Worm (Caenorhabditis elegans) whole organism, L4 larva: Measurements from ENCODE around the gene pkc-1.

Experiments used
- F37D6.2 ChIP-seq: sonication (generic microtip); optimal IDR thresholded peaks from 2 replicates; lab custom pipeline; 2016; ENCODE audit warnings: mild to moderate bottlenecking, missing genetic modification characterization, missing compliant biosample characterization
- R02D3.7 ChIP-seq: fragments of 150-350 bp; sonication (generic microtip); optimal IDR thresholded peaks from 3 replicates; lab custom pipeline; 2014; ENCODE audit warnings: missing biosample characterization, missing genetic modification characterization
- T20F7.1 ChIP-seq: fragments of 200-800 bp; sonication (Bioruptor generic); optimal IDR thresholded peaks from 2 replicates; lab custom pipeline; 2018; ENCODE audit warnings: mild to moderate bottlenecking, missing genetic modification characterization, missing compliant biosample characterization
- T26A8.4 ChIP-seq: fragments of 200-800 bp; sonication (Bioruptor generic); IDR thresholded peaks from 2 replicates; pipeline ENCODE4 v1.3.6; 2022; ENCODE audit warnings: missing genetic modification characterization, missing compliant biosample characterization
- Y48G9A.11 ChIP-seq: fragments of 200-800 bp; sonication (Bioruptor generic); IDR thresholded peaks from 2 replicates; pipeline ENCODE4 v1.3.6; 2022; ENCODE audit warnings: missing genetic modification reagents, missing genetic modification characterization, missing compliant biosample characterization
- Y75B8A.6 ChIP-seq: fragments of 200-800 bp; sonication (Bioruptor generic); IDR thresholded peaks from 2 replicates; pipeline ENCODE4 v1.3.6; 2022; ENCODE audit warnings: missing genetic modification reagents, missing genetic modification characterization, missing compliant biosample characterization
- ama-1 ChIP-seq: fragments of 150-350 bp; optimal IDR thresholded peaks from 2 replicates; lab custom pipeline; 2014; ENCODE audit warnings: inconsistent platforms, mixed read lengths
- arid-1 ChIP-seq: fragments of 200-800 bp; sonication (Bioruptor generic); conservative IDR thresholded peaks from 2 replicates; pipeline ENCODE4 v1.3.6; 2022; ENCODE audit warnings: missing genetic modification reagents, missing genetic modification characterization, missing compliant biosample characterization
- ceh-20 ChIP-seq: fragments of 200-800 bp; sonication (Bioruptor generic); IDR thresholded peaks from 2 replicates; pipeline ENCODE4 v1.3.6; 2022; ENCODE audit warnings: missing genetic modification reagents, missing genetic modification characterization, missing compliant biosample characterization
- ceh-32 ChIP-seq: sonication (generic microtip); optimal IDR thresholded peaks from 2 replicates; lab custom pipeline; 2016; ENCODE audit warnings: mild to moderate bottlenecking, missing genetic modification characterization, missing compliant biosample characterization; ENCODE audit not compliant: poor library complexity
- ceh-62 ChIP-seq: sonication (generic microtip); optimal IDR thresholded peaks from 2 replicates; lab custom pipeline; 2017; ENCODE audit warnings: missing biosample characterization, missing genetic modification characterization
- ces-1 ChIP-seq: fragments of 150-350 bp; sonication (generic microtip); optimal IDR thresholded peaks from 4 replicates; lab custom pipeline; 2014; ENCODE audit warnings: missing biosample characterization, missing genetic modification reagents, missing genetic modification characterization
- daf-8 ChIP-seq: fragments of 200-800 bp; sonication (Bioruptor generic); IDR thresholded peaks from 2 replicates; pipeline ENCODE4 v1.3.6; 2022; ENCODE audit warnings: missing genetic modification characterization, missing compliant biosample characterization
- dmd-6 ChIP-seq: fragments of 200-800 bp; sonication (Bioruptor generic); IDR thresholded peaks from 2 replicates; pipeline ENCODE4 v1.3.6; 2022; ENCODE audit warnings: missing genetic modification reagents, missing genetic modification characterization, missing compliant biosample characterization
- dpl-1 ChIP-seq: fragments of 150-350 bp; optimal IDR thresholded peaks from 2 replicates; lab custom pipeline; 2014; ENCODE audit warnings: missing biosample characterization, missing genetic modification reagents, missing genetic modification characterization
- egl-43 ChIP-seq: fragments of 200-800 bp; sonication (Bioruptor generic); IDR thresholded peaks from 2 replicates; pipeline ENCODE4 v1.3.6; 2022; ENCODE audit warnings: missing genetic modification reagents, missing genetic modification characterization, missing compliant biosample characterization
- fkh-10 ChIP-seq: fragments of 150-350 bp; optimal IDR thresholded peaks from 2 replicates; lab custom pipeline; 2014; ENCODE audit warnings: missing biosample characterization, missing genetic modification reagents, missing genetic modification characterization
- fos-1 ChIP-seq: fragments of 150-350 bp; optimal IDR thresholded peaks from 2 replicates; lab custom pipeline; 2014; ENCODE audit warnings: missing biosample characterization, missing genetic modification characterization
- gei-8 ChIP-seq: fragments of 200-800 bp; sonication (Bioruptor generic); optimal IDR thresholded peaks from 2 replicates; lab custom pipeline; 2018; ENCODE audit warnings: mild to moderate bottlenecking, missing genetic modification characterization, missing compliant biosample characterization
- hlh-11 ChIP-seq: fragments of 200-800 bp; sonication (Bioruptor generic); optimal IDR thresholded peaks from 2 replicates; lab custom pipeline; 2018; ENCODE audit warnings: mild to moderate bottlenecking, missing genetic modification characterization, missing compliant biosample characterization
- hlh-30 ChIP-seq: sonication (generic microtip); optimal IDR thresholded peaks from 2 replicates; lab custom pipeline; 2017; ENCODE audit warnings: antibody characterized with exemption, mild to moderate bottlenecking, missing genetic modification characterization, missing compliant biosample characterization; ENCODE audit not compliant: insufficient read depth
- jun-1 ChIP-seq: fragments of 150-350 bp; optimal IDR thresholded peaks from 2 replicates; lab custom pipeline; 2014; ENCODE audit warnings: missing biosample characterization, missing genetic modification reagents, missing genetic modification characterization
- lin-15B ChIP-seq: fragments of 150-350 bp; sonication (generic microtip); optimal IDR thresholded peaks from 3 replicates; lab custom pipeline; 2014; ENCODE audit warnings: missing biosample characterization, missing genetic modification characterization
- lin-38 ChIP-seq: fragments of 200-800 bp; sonication (Bioruptor generic); IDR thresholded peaks from 2 replicates; pipeline ENCODE4 v1.3.6; 2022; ENCODE audit warnings: missing genetic modification reagents, missing genetic modification characterization, missing compliant biosample characterization
- madf-5 ChIP-seq, 2 experiments: fragments of 200-800 bp; sonication (Bioruptor generic); IDR thresholded peaks; 2 replicates each; pipeline ENCODE4 v1.3.6; 2022; ENCODE audit warnings: missing compliant biosample characterization in 2 of 2, missing genetic modification characterization in 2 of 2
- mdl-1 ChIP-seq, 2 experiments: fragments of 150-350 bp in 1 of 2; sonication (generic microtip) in 1 of 2; optimal IDR thresholded peaks; 2 replicates each; lab custom pipeline; 2014 to 2017; ENCODE audit warnings: missing biosample characterization in 2 of 2, missing genetic modification characterization in 2 of 2
- mdt-29 ChIP-seq: fragments of 200-800 bp; sonication (Bioruptor generic); IDR thresholded peaks from 2 replicates; pipeline ENCODE4 v1.3.6; 2022; ENCODE audit warnings: missing genetic modification reagents, missing genetic modification characterization, missing compliant biosample characterization
- mep-1 ChIP-seq: fragments of 150-350 bp; sonication (generic microtip); optimal IDR thresholded peaks from 3 replicates; lab custom pipeline; 2014; ENCODE audit warnings: missing biosample characterization, missing genetic modification characterization
- mes-2 ChIP-seq: sonication (generic microtip); optimal IDR thresholded peaks from 2 replicates; lab custom pipeline; 2016; ENCODE audit warnings: missing genotype, mild to moderate bottlenecking, missing genetic modification characterization, missing compliant biosample characterization; ENCODE audit not compliant: poor library complexity, severe bottlenecking
- mxl-3 ChIP-seq: fragments of 200-800 bp; sonication (Bioruptor generic); optimal IDR thresholded peaks from 2 replicates; lab custom pipeline; 2018; ENCODE audit warnings: mild to moderate bottlenecking, missing genetic modification characterization, missing compliant biosample characterization
- nhr-102 ChIP-seq: sonication (generic microtip); optimal IDR thresholded peaks from 2 replicates; lab custom pipeline; 2016; ENCODE audit warnings: mild to moderate bottlenecking, missing genetic modification characterization, moderate library complexity, missing compliant biosample characterization
- nhr-11 ChIP-seq: fragments of 150-350 bp; optimal IDR thresholded peaks from 2 replicates; lab custom pipeline; 2014; ENCODE audit warnings: missing biosample characterization, missing genetic modification characterization
- nhr-25 ChIP-seq: sonication (generic microtip); optimal IDR thresholded peaks from 2 replicates; lab custom pipeline; 2017; ENCODE audit warnings: missing genetic modification characterization, mild to moderate bottlenecking, missing compliant biosample characterization, antibody characterized with exemption, moderate library complexity, borderline replicate concordance; ENCODE audit not compliant: insufficient read depth
- nhr-28 ChIP-seq: fragments of 150-350 bp; optimal IDR thresholded peaks from 2 replicates; lab custom pipeline; 2014; ENCODE audit warnings: missing biosample characterization, missing genetic modification characterization
- nhr-42 ChIP-seq: fragments of 200-800 bp; sonication (Bioruptor generic); IDR thresholded peaks from 2 replicates; pipeline ENCODE4 v1.3.6; 2022; ENCODE audit warnings: missing genetic modification characterization, missing compliant biosample characterization
- nhr-6 ChIP-seq: fragments of 150-350 bp; optimal IDR thresholded peaks from 2 replicates; lab custom pipeline; 2014; ENCODE audit warnings: missing biosample characterization, missing genetic modification characterization
- nhr-77 ChIP-seq: fragments of 150-350 bp; optimal IDR thresholded peaks from 2 replicates; lab custom pipeline; 2014; ENCODE audit warnings: missing biosample characterization, missing genetic modification characterization
- pha-4 ChIP-seq, 2 experiments: fragments of 150-350 bp in 1 of 2; fragments of 200-800 bp in 1 of 2; sonication (Bioruptor generic) in 1 of 2; IDR thresholded peaks in 1 of 2; optimal IDR thresholded peaks in 1 of 2; 2 replicates each; pipeline versions ENCODE4 v1.3.6 to Lab custom; 2014 to 2022; ENCODE audit warnings: missing genetic modification characterization in 2 of 2, missing genetic modification reagents in 2 of 2, missing biosample characterization in 1 of 2, missing compliant biosample characterization in 1 of 2
- pqm-1 ChIP-seq: sonication (generic microtip); optimal IDR thresholded peaks from 2 replicates; lab custom pipeline; 2017; ENCODE audit warnings: missing biosample characterization, missing genetic modification characterization
- sdz-12 ChIP-seq: fragments of 200-800 bp; sonication (Bioruptor generic); optimal IDR thresholded peaks from 2 replicates; lab custom pipeline; 2018; ENCODE audit warnings: mild to moderate bottlenecking, missing genetic modification characterization, missing compliant biosample characterization
- set-16 ChIP-seq: fragments of 200-800 bp; sonication (Bioruptor generic); IDR thresholded peaks from 2 replicates; pipeline ENCODE4 v1.3.6; 2022; ENCODE audit warnings: missing genetic modification reagents, missing genetic modification characterization, missing compliant biosample characterization
- skn-1 ChIP-seq: fragments of 150-350 bp; optimal IDR thresholded peaks from 2 replicates; lab custom pipeline; 2014; ENCODE audit warnings: missing biosample characterization, missing genetic modification characterization
- unc-130 ChIP-seq: sonication (generic microtip); optimal IDR thresholded peaks from 2 replicates; lab custom pipeline; 2016; ENCODE audit warnings: missing genetic modification reagents, missing genetic modification characterization, missing compliant biosample characterization
- zag-1 ChIP-seq: fragments of 150-350 bp; optimal IDR thresholded peaks from 2 replicates; lab custom pipeline; 2014; ENCODE audit warnings: missing biosample characterization, missing genetic modification characterization
- zfp-3 ChIP-seq: fragments of 200-800 bp; sonication (Bioruptor generic); conservative IDR thresholded peaks from 2 replicates; pipeline ENCODE4 v1.3.6; 2022; ENCODE audit warnings: missing genetic modification reagents, missing genetic modification characterization, missing compliant biosample characterization
- ztf-7 ChIP-seq: fragments of 150-350 bp; optimal IDR thresholded peaks from 2 replicates; lab custom pipeline; 2014; ENCODE audit warnings: missing biosample characterization, missing genetic modification characterization

Gene pkc-1

DNA sequence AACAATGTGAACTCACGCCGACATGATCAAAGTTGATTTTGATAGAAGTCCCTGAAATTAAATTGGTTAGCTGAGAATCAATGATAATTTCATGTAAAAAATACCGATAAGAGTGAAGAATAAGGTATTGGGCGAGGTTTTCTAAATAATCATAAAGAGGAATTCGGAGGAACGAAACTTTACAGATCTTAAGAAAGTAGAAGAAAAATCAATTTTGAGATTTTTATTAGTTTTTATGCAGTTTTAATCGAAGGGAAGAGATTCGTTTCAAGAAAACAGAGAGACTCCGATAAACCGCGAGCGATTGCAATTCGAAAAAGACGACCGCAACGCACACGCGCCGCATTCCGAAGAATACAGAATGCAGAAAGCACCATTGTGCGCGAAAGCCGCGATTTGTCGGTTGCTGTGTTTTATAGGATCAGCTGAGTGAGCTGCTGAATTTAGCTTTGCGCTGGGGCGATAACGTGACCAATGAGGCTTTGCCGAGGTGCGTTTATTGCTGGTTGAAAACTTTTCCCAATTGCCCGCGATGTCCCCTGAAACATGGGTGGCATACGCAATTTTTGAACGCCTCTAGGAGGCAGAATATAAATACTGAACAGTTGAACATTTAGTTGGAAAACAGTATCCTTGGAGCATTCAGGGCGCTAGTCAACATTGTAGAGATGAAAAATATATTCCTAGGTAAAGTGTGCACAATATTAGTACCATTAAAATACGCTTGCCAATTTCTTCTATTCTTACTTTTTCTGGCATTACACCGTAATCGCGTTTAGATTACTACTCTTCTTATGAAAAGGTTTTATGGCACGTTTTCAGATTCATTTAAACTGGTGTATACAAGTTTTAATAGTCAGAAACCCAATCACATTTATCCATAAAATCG is 52.0 kb downstream of the pkc-1 start, which contains the start of gene snr-4 (continued):
- TF ChIP-seq egl-43 (GFP tag; lab: Robert Waterston, UW) (peak; percentile 93), ces-1 (GFP tag; lab: Kevin White, UChicago) (no peak), sdz-12 (GFP tag; lab: Kevin White, UChicago) (peak; percentile 82), nhr-102 (tag; lab: Kevin White, UChicago) (peak; percentile 93), hlh-11 (peak; percentile 96), fos-1 (tag; lab: Kevin White, UChicago) (no peak), Y75B8A.6 (GFP tag; lab: Robert Waterston, UW) (peak; percentile 69; the same call in 1 of the 2 replicates), set-16 (GFP tag; lab: Robert Waterston, UW) (peak; percentile 71), zfp-3 (GFP tag; lab: Robert Waterston, UW) (peak; percentile 63; the same call in 1 of the 2 replicates), hlh-30 (peak; percentile 94), dpl-1 (peak; percentile 82), mep-1 (tag; lab: Kevin White, UChicago) (peak; percentile 97), nhr-6 (tag; lab: Kevin White, UChicago) (peak; percentile 98), pha-4 (GFP tag; IDR thresholded peaks at IDR 0.05; lab: Robert Waterston, UW) (peak; percentile 81), pha-4 (tag; optimal IDR thresholded peaks at IDR 0.05; lab: Kevin White, UChicago) (no peak), mes-2 (peak; percentile 95), T26A8.4 (GFP tag; lab: Robert Waterston, UW) (peak; percentile 96), jun-1 (tag; lab: Kevin White, UChicago) (peak; percentile 78), ceh-62 (tag; lab: Kevin White, UChicago) (no peak), nhr-77 (tag; lab: Kevin White, UChicago) (peak; percentile 90), nhr-11 (tag; lab: Kevin White, UChicago) (peak; percentile 90), skn-1 (no peak), nhr-25 (tag; lab: Kevin White, UChicago) (peak; percentile 79), mdt-29 (GFP tag; lab: Robert Waterston, UW) (peak; percentile 91), ceh-32 (tag; lab: Kevin White, UChicago) (peak; percentile 21)
- TF ChIP-seq, all 104 proteins: peak for 76

DNA sequence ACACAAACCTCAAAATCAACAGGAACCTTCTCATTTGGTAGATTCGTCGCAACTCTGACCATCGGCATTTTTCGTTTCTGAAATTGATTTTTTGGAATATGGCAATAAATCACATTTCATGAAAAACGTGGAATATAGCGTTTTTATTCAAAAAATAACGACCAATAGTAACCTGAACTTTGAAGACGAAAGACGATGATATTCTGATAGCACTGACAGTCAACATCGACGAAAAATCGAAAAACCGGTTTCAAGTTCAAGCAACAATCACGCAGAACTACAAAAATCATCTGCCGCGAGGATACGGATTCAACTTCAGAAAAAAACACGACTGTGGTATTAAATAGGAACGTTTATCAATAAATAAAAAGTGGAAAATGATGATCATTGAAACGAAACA is 53.8 kb downstream of the pkc-1 start, which contains the start of gene mif-2:
Gene mif-2 (minus strand): TSS at position 281 of the 400 bp plus-strand sequence.
- TF ChIP-seq hlh-30 (peak; percentile 4), lin-38 (GFP tag; lab: Robert Waterston, UW) (0 out of 2 replicates have a peak, but pooled peaks have one; percentile 24), ama-1 (peak; percentile 15), hlh-11 (peak; percentile 39), nhr-42 (no peak), mdl-1 (tag; optimal IDR thresholded peaks at IDR 0.05; lab: Kevin White, UChicago) (peak in 1 of 2 experiments; percentile 33), nhr-28 (tag; lab: Kevin White, UChicago) (peak; percentile 71), mep-1 (tag; lab: Kevin White, UChicago) (no peak), madf-5 (GFP tag; IDR thresholded peaks at IDR 0.05; lab: Robert Waterston, UW) (0 out of 4 replicates have a peak, but pooled peaks of 1 of the 2 experiments have one; percentile 18), Y48G9A.11 (no peak)

DNA sequence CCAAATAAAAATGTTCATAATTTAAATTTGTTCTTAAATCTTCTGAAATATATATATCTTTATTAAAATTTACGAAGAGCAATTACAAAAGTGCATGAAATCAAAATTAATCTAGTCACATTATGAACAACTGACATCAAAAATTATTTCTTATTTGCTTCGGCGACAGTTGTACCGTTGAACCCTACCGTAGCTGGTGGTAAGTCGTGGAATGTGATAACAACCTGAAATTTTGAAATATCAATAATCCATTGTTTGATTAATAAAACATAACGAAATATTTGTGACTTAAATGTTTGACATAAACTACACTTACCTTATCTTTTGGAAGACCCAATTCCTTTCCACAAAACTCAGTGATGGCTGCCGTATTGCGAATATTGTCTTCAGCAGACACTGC is 55.2 kb downstream of the pkc-1 start:
- TF ChIP-seq zag-1 (tag; lab: Kevin White, UChicago), result no peak
- TF ChIP-seq dmd-6 (GFP tag; lab: Robert Waterston, UW), result peak; percentile 80
- no peak for TF ChIP-seq R02D3.7 (tag; lab: Kevin White, UChicago)
- no peak for TF ChIP-seq fkh-10 (GFP tag; lab: Kevin White, UChicago)
- TF ChIP-seq ztf-7, result no peak
- TF ChIP-seq lin-38 (GFP tag; lab: Robert Waterston, UW), result no peak
- peak; percentile 49 for TF ChIP-seq hlh-11
- no peak for TF ChIP-seq fos-1 (tag; lab: Kevin White, UChicago)
- TF ChIP-seq ceh-20 (GFP tag; lab: Robert Waterston, UW), result no peak
- no peak for TF ChIP-seq arid-1 (GFP tag; lab: Robert Waterston, UW)
- TF ChIP-seq mxl-3 (GFP tag; lab: Kevin White, UChicago), result no peak
- TF ChIP-seq unc-130, result no peak
- TF ChIP-seq gei-8 (GFP tag; lab: Kevin White, UChicago), result no peak
- TF ChIP-seq F37D6.2, result no peak
- TF ChIP-seq daf-8 (GFP tag; lab: Robert Waterston, UW), result no peak
- TF ChIP-seq pqm-1 (tag; lab: Kevin White, UChicago), result peak; percentile 34
- peak; percentile 56 for TF ChIP-seq T20F7.1
- no peak for TF ChIP-seq lin-15B (tag; lab: Kevin White, UChicago)
